Comparison of ENCODE assay signal across 4 worm cellular contexts in the genomic region with DNA sequence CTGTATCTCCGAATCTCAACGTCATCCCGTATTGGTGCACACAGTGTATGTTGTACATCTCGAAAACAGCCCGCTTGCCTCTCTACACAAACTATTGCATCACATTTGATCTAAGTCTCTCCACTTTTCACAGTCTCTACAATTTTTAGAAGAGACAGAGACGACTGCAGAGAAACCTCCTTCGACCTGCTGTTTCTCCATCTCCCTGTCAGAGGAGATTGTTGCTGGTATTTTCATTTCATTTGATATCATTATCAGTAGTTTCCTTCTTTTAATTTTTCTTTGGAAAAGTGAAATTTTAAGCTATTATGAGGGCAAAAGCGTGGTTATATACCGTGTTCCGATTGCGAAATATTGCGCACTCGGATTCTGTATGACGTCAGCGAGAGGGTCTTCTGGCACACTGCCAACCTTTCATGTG.
A peak's percentile ranks its signal among the peaks of the same experiment; 100 is the strongest.
TF ChIP-seq lines count a peak whose summit lies in the region.

No protein-coding gene starts in this region.

TF ChIP-seq in whole organism, L1 larva, 84 proteins besides CTCF, POLR2A, EP300 and RAD21 (continued from another document and continues in another):
- peak; percentile 4 to 32 (median 30) for TF ChIP-seq dpl-1 (GFP tag; optimal IDR thresholded peaks at IDR 0.05; lab: Kevin White, UChicago)
- TF ChIP-seq unc-86 (tag; optimal IDR thresholded peaks at IDR 0.05; lab: Kevin White, UChicago): no peak
- TF ChIP-seq nhr-20 (tag; optimal IDR thresholded peaks at IDR 0.05; lab: Kevin White, UChicago): peak; percentile 73
- no peak for TF ChIP-seq pax-3 (tag; optimal IDR thresholded peaks at IDR 0.05; lab: Kevin White, UChicago)
- peak in 3 of 6 experiments; percentile 19 to 83 (median 61) for TF ChIP-seq elt-3 (tag; optimal IDR thresholded peaks at IDR 0.05; lab: Kevin White, UChicago)
- no peak for TF ChIP-seq nhr-12 (tag; optimal IDR thresholded peaks at IDR 0.05; lab: Kevin White, UChicago)
- TF ChIP-seq vab-15 (tag; optimal IDR thresholded peaks at IDR 0.05; lab: Kevin White, UChicago): no peak
- peak; percentile 71 for TF ChIP-seq zip-4 (GFP tag; optimal IDR thresholded peaks at IDR 0.05; lab: Kevin White, UChicago)
- TF ChIP-seq mab-9 (GFP tag; IDR thresholded peaks at IDR 0.05; lab: Robert Waterston, UW): no peak
- no peak for TF ChIP-seq ets-5 (GFP tag; IDR thresholded peaks at IDR 0.05; lab: Robert Waterston, UW)
- TF ChIP-seq tbx-2 (tag; optimal IDR thresholded peaks at IDR 0.05; lab: Kevin White, UChicago): peak; percentile 24
- no peak for TF ChIP-seq egl-13 (tag; optimal IDR thresholded peaks at IDR 0.05; lab: Kevin White, UChicago)
- no peak for TF ChIP-seq grh-1 (GFP tag; IDR thresholded peaks at IDR 0.05; lab: Robert Waterston, UW)
- TF ChIP-seq ceh-8 (GFP tag; optimal IDR thresholded peaks at IDR 0.05; lab: Kevin White, UChicago): no peak
- TF ChIP-seq ceh-88 (GFP tag; IDR thresholded peaks at IDR 0.05; lab: Robert Waterston, UW): no peak
- TF ChIP-seq lir-3 (tag; optimal IDR thresholded peaks at IDR 0.05; lab: Kevin White, UChicago; ENCODE audit: poor library complexity): no peak
- TF ChIP-seq C04F5.9 (tag; optimal IDR thresholded peaks at IDR 0.05; lab: Kevin White, UChicago): no peak
- peak; percentile 14 for TF ChIP-seq ceh-90 (tag; optimal IDR thresholded peaks at IDR 0.05; lab: Kevin White, UChicago)
- peak in 2 of 3 experiments; percentile 13 to 58 for TF ChIP-seq ceh-82 (tag; optimal IDR thresholded peaks at IDR 0.05; lab: Kevin White, UChicago)
- no peak for TF ChIP-seq sox-4 (tag; optimal IDR thresholded peaks at IDR 0.05; lab: Kevin White, UChicago)
- TF ChIP-seq mef-2 (tag; optimal IDR thresholded peaks at IDR 0.05; lab: Kevin White, UChicago): no peak
- TF ChIP-seq nhr-19 (GFP tag; conservative IDR thresholded peaks at IDR 0.05; lab: Robert Waterston, UW): peak; percentile 66
- TF ChIP-seq nhr-77 (tag; optimal IDR thresholded peaks at IDR 0.05; lab: Kevin White, UChicago): peak; percentile 79
- TF ChIP-seq xbp-1 (tag; optimal IDR thresholded peaks at IDR 0.05; lab: Kevin White, UChicago): peak; percentile 24
- TF ChIP-seq ztf-4 (tag; optimal IDR thresholded peaks at IDR 0.05; lab: Kevin White, UChicago): peak; percentile 16
- peak; percentile 38 to 67 for TF ChIP-seq efl-1 (optimal IDR thresholded peaks at IDR 0.05; lab: Kevin White, UChicago)
- no peak for TF ChIP-seq efl-1 (GFP tag; optimal IDR thresholded peaks at IDR 0.05 in 1 of 2; lab: Kevin White, UChicago)
- TF ChIP-seq rnt-1 (tag; optimal IDR thresholded peaks at IDR 0.05; lab: Kevin White, UChicago): peak; percentile 60
- TF ChIP-seq unc-30 (tag; optimal IDR thresholded peaks at IDR 0.05; lab: Kevin White, UChicago): no peak
- no peak for TF ChIP-seq nhr-84 (tag; optimal IDR thresholded peaks at IDR 0.05; lab: Kevin White, UChicago)
- TF ChIP-seq nhr-47 (tag; optimal IDR thresholded peaks at IDR 0.05; lab: Kevin White, UChicago): peak; percentile 57
- TF ChIP-seq zag-1 (tag; optimal IDR thresholded peaks at IDR 0.05; lab: Kevin White, UChicago): no peak

TF ChIP-seq in whole organism, L2 larva, 48 proteins besides CTCF, POLR2A, EP300 and RAD21 (continued from another document):
- TF ChIP-seq nhr-11 (tag; optimal IDR thresholded peaks at IDR 0.05; lab: Kevin White, UChicago): no peak
- TF ChIP-seq nhr-129 (tag; optimal IDR thresholded peaks at IDR 0.05; lab: Kevin White, UChicago): peak; percentile 100
- no peak for TF ChIP-seq ceh-16 (tag; optimal IDR thresholded peaks at IDR 0.05; lab: Kevin White, UChicago)
- no peak for TF ChIP-seq ztf-11 (tag; optimal IDR thresholded peaks at IDR 0.05; lab: Kevin White, UChicago)
- peak; percentile 72 for TF ChIP-seq sma-3 (GFP tag; optimal IDR thresholded peaks at IDR 0.05; lab: Kevin White, UChicago)
- TF ChIP-seq ztf-1 (GFP tag; conservative IDR thresholded peaks at IDR 0.05; lab: Robert Waterston, UW): no peak
- TF ChIP-seq peb-1 (tag; optimal IDR thresholded peaks at IDR 0.05; lab: Kevin White, UChicago): no peak
- no peak for TF ChIP-seq elt-3 (tag; optimal IDR thresholded peaks at IDR 0.05; lab: Kevin White, UChicago)
- TF ChIP-seq ZK546.5 (tag; optimal IDR thresholded peaks at IDR 0.05; lab: Kevin White, UChicago): no peak
- TF ChIP-seq lin-13 (GFP tag; optimal IDR thresholded peaks at IDR 0.05; lab: Kevin White, UChicago): peak; percentile 39
- peak; percentile 77 for TF ChIP-seq Y55F3AM.14 (GFP tag; optimal IDR thresholded peaks at IDR 0.05; lab: Kevin White, UChicago)
- no peak for TF ChIP-seq mab-5 (tag; optimal IDR thresholded peaks at IDR 0.05; lab: Kevin White, UChicago)
- TF ChIP-seq lin-11 (tag; optimal IDR thresholded peaks at IDR 0.05; lab: Kevin White, UChicago): no peak
- TF ChIP-seq nhr-77 (tag; optimal IDR thresholded peaks at IDR 0.05; lab: Kevin White, UChicago): no peak
- no peak for TF ChIP-seq nhr-6 (tag; optimal IDR thresholded peaks at IDR 0.05; lab: Kevin White, UChicago)
- peak in 1 of 2 experiments; percentile 65 for TF ChIP-seq lsy-2 (tag; optimal IDR thresholded peaks at IDR 0.05; lab: Kevin White, UChicago)
- no peak for TF ChIP-seq mbf-1 (tag; optimal IDR thresholded peaks at IDR 0.05; lab: Kevin White, UChicago)
- no peak for TF ChIP-seq dmd-4 (tag; optimal IDR thresholded peaks at IDR 0.05; lab: Kevin White, UChicago)
- peak; percentile 74 for TF ChIP-seq fos-1 (tag; optimal IDR thresholded peaks at IDR 0.05; lab: Kevin White, UChicago)

TF ChIP-seq in whole organism, L3 larva, 47 proteins besides CTCF, POLR2A, EP300 and RAD21 (continued from another document):
- TF ChIP-seq nhr-76 (tag; optimal IDR thresholded peaks at IDR 0.05; lab: Kevin White, UChicago) (peak; percentile 20), nhr-43 (tag; optimal IDR thresholded peaks at IDR 0.05; lab: Kevin White, UChicago; ENCODE audit: poor library complexity, severe bottlenecking) (peak; percentile 44), elt-2 (tag; optimal IDR thresholded peaks at IDR 0.05; lab: Kevin White, UChicago) (peak; percentile 94), nhr-11 (tag; optimal IDR thresholded peaks at IDR 0.05; lab: Kevin White, UChicago) (no peak), sea-2 (GFP tag; optimal IDR thresholded peaks at IDR 0.05; lab: Kevin White, UChicago) (no peak)

TF ChIP-seq in whole organism, L4 larva, 104 proteins besides CTCF, POLR2A, EP300 and RAD21 (continued from another document):
- TF ChIP-seq dve-1 (tag; optimal IDR thresholded peaks at IDR 0.05; lab: Kevin White, UChicago; ENCODE audit: insufficient read depth) (peak; percentile 88), skn-1 (tag; optimal IDR thresholded peaks at IDR 0.05; lab: Kevin White, UChicago) (no peak), nhr-111 (GFP tag; optimal IDR thresholded peaks at IDR 0.05; lab: Kevin White, UChicago) (no peak), unc-62 (GFP tag; optimal IDR thresholded peaks at IDR 0.05 in 1 of 2; lab: Kevin White, UChicago) (peak in 1 of 2 experiments; percentile 96), unc-62 (tag; optimal IDR thresholded peaks at IDR 0.05; lab: Kevin White, UChicago) (no peak), zag-1 (tag; optimal IDR thresholded peaks at IDR 0.05; lab: Kevin White, UChicago) (no peak), T26A8.4 (GFP tag; IDR thresholded peaks at IDR 0.05; lab: Robert Waterston, UW) (peak; percentile 77; the same call in 1 of the 2 replicates), pha-4 (GFP tag; IDR thresholded peaks at IDR 0.05; lab: Robert Waterston, UW) (peak; percentile 82), pha-4 (tag; optimal IDR thresholded peaks at IDR 0.05; lab: Kevin White, UChicago) (no peak), rbr-2 (tag; optimal IDR thresholded peaks at IDR 0.05; lab: Kevin White, UChicago) (peak; percentile 42), unc-39 (tag; optimal IDR thresholded peaks at IDR 0.05; lab: Kevin White, UChicago) (no peak), dpl-1 (GFP tag; optimal IDR thresholded peaks at IDR 0.05; lab: Kevin White, UChicago) (peak; percentile 36), mep-1 (tag; optimal IDR thresholded peaks at IDR 0.05; lab: Kevin White, UChicago) (peak; percentile 65), hlh-11 (tag; optimal IDR thresholded peaks at IDR 0.05; lab: Kevin White, UChicago) (peak; percentile 95), ceh-32 (tag; optimal IDR thresholded peaks at IDR 0.05; lab: Kevin White, UChicago; ENCODE audit: poor library complexity) (no peak), F10B5.3 (tag; optimal IDR thresholded peaks at IDR 0.05; lab: Kevin White, UChicago) (no peak), nhr-77 (tag; optimal IDR thresholded peaks at IDR 0.05; lab: Kevin White, UChicago) (peak; percentile 66), lin-38 (GFP tag; IDR thresholded peaks at IDR 0.05; lab: Robert Waterston, UW) (peak; percentile 38), nhr-11 (tag; optimal IDR thresholded peaks at IDR 0.05; lab: Kevin White, UChicago) (peak; percentile 31), ces-1 (GFP tag; optimal IDR thresholded peaks at IDR 0.05; lab: Kevin White, UChicago) (no peak), lin-13 (GFP tag; optimal IDR thresholded peaks at IDR 0.05; lab: Kevin White, UChicago) (peak; percentile 67), dmd-8 (GFP tag; IDR thresholded peaks at IDR 0.05; lab: Robert Waterston, UW) (no peak), zfp-2 (tag; optimal IDR thresholded peaks at IDR 0.05; lab: Kevin White, UChicago) (no peak), hif-1 (tag; optimal IDR thresholded peaks at IDR 0.05; lab: Kevin White, UChicago) (peak in 1 of 2 experiments; percentile 51), set-16 (GFP tag; IDR thresholded peaks at IDR 0.05; lab: Robert Waterston, UW) (no peak), F44E2.7 (GFP tag; IDR thresholded peaks at IDR 0.05; lab: Robert Waterston, UW) (no peak), duxl-1 (tag; optimal IDR thresholded peaks at IDR 0.05; lab: Kevin White, UChicago; ENCODE audit: poor library complexity) (no peak), gei-8 (GFP tag; optimal IDR thresholded peaks at IDR 0.05; lab: Kevin White, UChicago) (no peak), ceh-82 (tag; optimal IDR thresholded peaks at IDR 0.05; lab: Kevin White, UChicago) (no peak), nhr-41 (GFP tag; IDR thresholded peaks at IDR 0.05; lab: Robert Waterston, UW) (0 out of 2 replicates have a peak, but pooled peaks have one; percentile 31), unc-130 (GFP tag; optimal IDR thresholded peaks at IDR 0.05; lab: Kevin White, UChicago) (no peak), nhr-42 (GFP tag; IDR thresholded peaks at IDR 0.05; lab: Robert Waterston, UW) (no peak), ceh-62 (tag; optimal IDR thresholded peaks at IDR 0.05; lab: Kevin White, UChicago) (no peak), ZK337.2 (GFP tag; IDR thresholded peaks at IDR 0.05; lab: Robert Waterston, UW) (no peak), lin-39 (tag; optimal IDR thresholded peaks at IDR 0.05; lab: Kevin White, UChicago) (no peak), nhr-237 (tag; optimal IDR thresholded peaks at IDR 0.05; lab: Kevin White, UChicago) (no peak), mes-2 (tag; optimal IDR thresholded peaks at IDR 0.05; lab: Kevin White, UChicago; ENCODE audit: poor library complexity, severe bottlenecking) (peak; percentile 61), sdz-12 (GFP tag; optimal IDR thresholded peaks at IDR 0.05; lab: Kevin White, UChicago) (no peak), fos-1 (tag; optimal IDR thresholded peaks at IDR 0.05; lab: Kevin White, UChicago) (no peak), T20F7.1 (GFP tag; optimal IDR thresholded peaks at IDR 0.05; lab: Kevin White, UChicago) (peak; percentile 28), lin-1 (GFP tag; IDR thresholded peaks at IDR 0.05; lab: Robert Waterston, UW) (no peak; the same call in 1 of the 2 replicates), nhr-10 (tag; optimal IDR thresholded peaks at IDR 0.05; lab: Kevin White, UChicago) (peak; percentile 71), zfp-3 (GFP tag; conservative IDR thresholded peaks at IDR 0.05; lab: Robert Waterston, UW) (no peak), daf-8 (GFP tag; IDR thresholded peaks at IDR 0.05; lab: Robert Waterston, UW) (no peak), aha-1 (tag; lab: Kevin White, UChicago) (peak; percentile 49), saeg-2 (GFP tag; IDR thresholded peaks at IDR 0.05; lab: Robert Waterston, UW) (no peak), D1046.2 (GFP tag; IDR thresholded peaks at IDR 0.05; lab: Robert Waterston, UW) (no peak), zip-2 (tag; optimal IDR thresholded peaks at IDR 0.05; lab: Kevin White, UChicago) (peak; percentile 96), hlh-30 (tag; optimal IDR thresholded peaks at IDR 0.05; lab: Kevin White, UChicago; ENCODE audit: insufficient read depth) (peak; percentile 58), F49E8.2 (tag; optimal IDR thresholded peaks at IDR 0.05; lab: Kevin White, UChicago; ENCODE audit: borderline replicate concordance) (no peak), lsy-2 (tag; optimal IDR thresholded peaks at IDR 0.05; lab: Kevin White, UChicago) (peak in 1 of 2 experiments; percentile 73), madf-5 (GFP tag; IDR thresholded peaks at IDR 0.05; lab: Robert Waterston, UW) (no peak), arid-1 (GFP tag; conservative IDR thresholded peaks at IDR 0.05; lab: Robert Waterston, UW) (0 out of 2 replicates have a peak, but pooled peaks have one; percentile 10), ceh-28 (tag; optimal IDR thresholded peaks at IDR 0.05; lab: Kevin White, UChicago) (no peak), tra-1 (GFP tag; IDR thresholded peaks at IDR 0.05; lab: Robert Waterston, UW) (peak; percentile 33; the same call in 1 of the 2 replicates), spr-3 (GFP tag; optimal IDR thresholded peaks at IDR 0.05; lab: Kevin White, UChicago) (no peak), tag-97 (GFP tag; IDR thresholded peaks at IDR 0.05; lab: Robert Waterston, UW) (no peak), fkh-10 (GFP tag; optimal IDR thresholded peaks at IDR 0.05; lab: Kevin White, UChicago) (no peak), nhr-6 (tag; optimal IDR thresholded peaks at IDR 0.05; lab: Kevin White, UChicago) (peak; percentile 8), vab-7 (GFP tag; IDR thresholded peaks at IDR 0.05; lab: Robert Waterston, UW) (no peak), lin-15B (tag; optimal IDR thresholded peaks at IDR 0.05; lab: Kevin White, UChicago) (no peak), nhr-25 (tag; optimal IDR thresholded peaks at IDR 0.05; lab: Kevin White, UChicago; ENCODE audit: borderline replicate concordance, insufficient read depth) (no peak), F26F4.8 (GFP tag; conservative IDR thresholded peaks at IDR 0.05; lab: Robert Waterston, UW) (no peak), lin-29 (GFP tag; IDR thresholded peaks at IDR 0.05; lab: Robert Waterston, UW) (no peak), R02D3.7 (tag; optimal IDR thresholded peaks at IDR 0.05; lab: Kevin White, UChicago) (no peak), pqm-1 (tag; optimal IDR thresholded peaks at IDR 0.05; lab: Kevin White, UChicago) (peak; percentile 28), Y48G9A.11 (GFP tag; IDR thresholded peaks at IDR 0.05; lab: Robert Waterston, UW) (no peak), php-3 (GFP tag; IDR thresholded peaks at IDR 0.05; lab: Robert Waterston, UW) (no peak), ceh-44 (GFP tag; IDR thresholded peaks at IDR 0.05; lab: Robert Waterston, UW) (no peak), Y75B8A.6 (GFP tag; IDR thresholded peaks at IDR 0.05; lab: Robert Waterston, UW) (no peak)
TF ChIP-seq in whole organism, L4 larva: peak in this region for 39.
